Fruit fly (Drosophila melanogaster) whole organism, embryonic: ENCODE data around the gene CG2772.

ENCODE experiments used
- Awh ChIP-seq: fragments of 200-800 bp; sonication (Bioruptor generic); IDR thresholded peaks from 2 replicates; pipeline ENCODE4, ENCODE4 v1.3.6; 2022; ENCODE audit warnings: missing biosample characterization, missing genetic modification characterization
- Bgb ChIP-seq: fragments of 200-800 bp; sonication (Bioruptor generic); IDR thresholded peaks from 2 replicates; pipeline ENCODE4 v1.3.6; 2022; ENCODE audit warnings: missing biosample characterization, missing genetic modification characterization; ENCODE audit not compliant: partially characterized antibody
- BtbVII ChIP-seq: fragments of 200-800 bp; sonication (Bioruptor generic); optimal IDR thresholded peaks from 3 replicates; lab custom pipeline; 2017; ENCODE audit warnings: missing biosample characterization, mild to moderate bottlenecking, missing genetic modification characterization
- CG10209 ChIP-seq: fragments of 200-800 bp; sonication (Bioruptor generic); optimal IDR thresholded peaks from 3 replicates; lab custom pipeline; 2017; ENCODE audit warnings: missing biosample characterization, mild to moderate bottlenecking, missing genetic modification characterization, missing genetic modification reagents
- CG10979 ChIP-seq: fragments of 200-800 bp; sonication (Bioruptor generic); optimal IDR thresholded peaks from 2 replicates; lab custom pipeline; 2018; ENCODE audit warnings: missing biosample characterization, mild to moderate bottlenecking, missing genetic modification characterization, moderate library complexity
- CG11504 ChIP-seq: fragments of 200-800 bp; sonication (Bioruptor generic); optimal IDR thresholded peaks from 3 replicates; lab custom pipeline; 2019; ENCODE audit warnings: missing biosample characterization, mild to moderate bottlenecking, missing genetic modification characterization, moderate library complexity
- CG17612 ChIP-seq: fragments of 200-800 bp; sonication (Bioruptor generic); IDR thresholded peaks from 2 replicates; pipeline ENCODE4 v1.3.6; 2022; ENCODE audit warnings: missing biosample characterization, missing genetic modification characterization
- CG17829 ChIP-seq: fragments of 200-800 bp; optimal IDR thresholded peaks from 2 replicates; lab custom pipeline; 2019; ENCODE audit warnings: missing biosample characterization, mild to moderate bottlenecking, missing genetic modification characterization, moderate library complexity
- CG2116 ChIP-seq: fragments of 200-800 bp; sonication (Bioruptor generic); optimal IDR thresholded peaks from 3 replicates; lab custom pipeline; 2018; ENCODE audit warnings: missing biosample characterization, mild to moderate bottlenecking, missing genetic modification characterization
- CG2120 ChIP-seq: fragments of 200-800 bp; sonication (Bioruptor generic); optimal IDR thresholded peaks from 3 replicates; lab custom pipeline; 2016; ENCODE audit warnings: missing biosample characterization, missing genetic modification characterization
- CG2875 ChIP-seq: fragments of 200-800 bp; sonication (Bioruptor generic); optimal IDR thresholded peaks from 2 replicates; lab custom pipeline; 2017; ENCODE audit warnings: missing biosample characterization, mild to moderate bottlenecking, missing genetic modification characterization, missing genetic modification reagents
- CG31388 ChIP-seq: fragments of 200-800 bp; sonication (Bioruptor generic); optimal IDR thresholded peaks from 2 replicates; lab custom pipeline; 2016; ENCODE audit warnings: missing biosample characterization, missing genetic modification characterization
- CG3163 ChIP-seq: fragments of 200-800 bp; sonication (Bioruptor generic); optimal IDR thresholded peaks from 3 replicates; lab custom pipeline; 2016; ENCODE audit warnings: missing biosample characterization, missing genetic modification characterization
- CG3726 ChIP-seq: fragments of 200-800 bp; sonication (Bioruptor generic); IDR thresholded peaks from 3 replicates; pipeline ENCODE4, ENCODE4 v1.3.6; 2022; ENCODE audit warnings: missing biosample characterization, missing genetic modification characterization
- CG7271 ChIP-seq: fragments of 200-800 bp; sonication (Bioruptor generic); optimal IDR thresholded peaks from 2 replicates; lab custom pipeline; 2018; ENCODE audit warnings: missing biosample characterization, mild to moderate bottlenecking, missing genetic modification characterization, moderate library complexity
- CG8089 ChIP-seq: fragments of 200-800 bp; sonication (Bioruptor generic); optimal IDR thresholded peaks from 3 replicates; lab custom pipeline; 2016; ENCODE audit warnings: missing biosample characterization, missing genetic modification characterization
- CG8924 ChIP-seq: fragments of 200-800 bp; optimal IDR thresholded peaks from 3 replicates; lab custom pipeline; 2019; ENCODE audit warnings: missing biosample characterization, mild to moderate bottlenecking, missing genetic modification characterization, moderate library complexity
- CG9932 ChIP-seq: fragments of 200-800 bp; sonication (Bioruptor generic); IDR thresholded peaks from 2 replicates; pipeline ENCODE4 v1.3.6; 2022; ENCODE audit warnings: missing biosample characterization, missing genetic modification characterization
- CTCF ChIP-seq: fragments of 200-800 bp; sonication (Bioruptor generic); optimal IDR thresholded peaks from 2 replicates; lab custom pipeline; 2017; ENCODE audit warnings: missing biosample characterization, mild to moderate bottlenecking, missing genetic modification characterization, moderate library complexity
- Dek ChIP-seq: fragments of 200-800 bp; sonication (Bioruptor generic); optimal IDR thresholded peaks from 3 replicates; lab custom pipeline; 2019; ENCODE audit warnings: missing biosample characterization, mild to moderate bottlenecking, missing genetic modification characterization, moderate library complexity
- Dll ChIP-seq: fragments of 200-800 bp; sonication (Bioruptor generic); IDR thresholded peaks from 4 replicates; pipeline ENCODE4 v1.3.6; 2022; ENCODE audit warnings: missing biosample characterization, missing genetic modification characterization; ENCODE audit not compliant: partially characterized antibody
- Doc2 ChIP-seq: fragments of 200-800 bp; sonication (Bioruptor generic); IDR thresholded peaks from 2 replicates; pipeline ENCODE4 v1.3.6; 2022; ENCODE audit warnings: missing biosample characterization, missing genetic modification characterization
- Dp ChIP-seq: fragments of 200-800 bp; sonication (Bioruptor generic); optimal IDR thresholded peaks from 2 replicates; lab custom pipeline; 2018; ENCODE audit warnings: missing biosample characterization, mild to moderate bottlenecking, missing genetic modification characterization, moderate library complexity
- Drgx ChIP-seq: fragments of 200-800 bp; sonication (Bioruptor generic); IDR thresholded peaks from 2 replicates; pipeline ENCODE4 v1.3.6; 2022; ENCODE audit warnings: missing biosample characterization, missing genetic modification characterization
- E2f1 ChIP-seq: fragments of 200-800 bp; sonication (Bioruptor generic); IDR thresholded peaks from 2 replicates; pipeline ENCODE4 v1.3.6; 2022; ENCODE audit warnings: missing biosample characterization, missing genetic modification characterization
- HHEX ChIP-seq: fragments of 200-800 bp; sonication (Bioruptor generic); optimal IDR thresholded peaks from 3 replicates; lab custom pipeline; 2017; ENCODE audit warnings: missing biosample characterization, mild to moderate bottlenecking, missing genetic modification characterization, missing genetic modification reagents
- HLH3B ChIP-seq: fragments of 200-800 bp; sonication (Bioruptor generic); IDR thresholded peaks from 2 replicates; pipeline ENCODE4 v1.3.6; 2022; ENCODE audit warnings: missing biosample characterization, missing genetic modification characterization
- HmgZ ChIP-seq: fragments of 200-800 bp; sonication (Bioruptor generic); optimal IDR thresholded peaks from 2 replicates; lab custom pipeline; 2018; ENCODE audit warnings: missing biosample characterization, mild to moderate bottlenecking, missing genetic modification characterization
- Hmr ChIP-seq: fragments of 200-800 bp; sonication (Bioruptor generic); optimal IDR thresholded peaks from 3 replicates; lab custom pipeline; 2017; ENCODE audit warnings: mild to moderate bottlenecking, missing biosample characterization, missing genetic modification reagents, missing genetic modification characterization
- Hmx ChIP-seq: fragments of 200-800 bp; sonication (Bioruptor generic); optimal IDR thresholded peaks from 2 replicates; lab custom pipeline; 2016; ENCODE audit warnings: missing biosample characterization, missing genetic modification characterization
- Hr78 ChIP-seq, 2 experiments: fragments of 200-800 bp in 1 of 2; fragments of >200 bp in 1 of 2; sonication (Bioruptor generic) in 1 of 2; optimal IDR thresholded peaks; 2 replicates each; lab custom pipeline; 2017 to 2019; ENCODE audit warnings: missing biosample characterization in 2 of 2, missing genetic modification characterization in 2 of 2, mild to moderate bottlenecking in 1 of 2, moderate library complexity in 1 of 2
- Jarid2 ChIP-seq: fragments of 200-800 bp; sonication (Bioruptor generic); optimal IDR thresholded peaks from 3 replicates; lab custom pipeline; 2017; ENCODE audit warnings: mild to moderate bottlenecking, missing biosample characterization, missing genetic modification reagents, missing genetic modification characterization
- NC2α ChIP-seq: fragments of 200-800 bp; sonication (Bioruptor generic); optimal IDR thresholded peaks from 2 replicates; lab custom pipeline; 2016; ENCODE audit warnings: missing biosample characterization, missing genetic modification characterization
- Nf-YA ChIP-seq: fragments of 200-800 bp; sonication (Bioruptor generic); IDR thresholded peaks from 2 replicates; pipeline ENCODE4 v1.3.6; 2022; ENCODE audit warnings: missing biosample characterization, missing genetic modification characterization
- Oli ChIP-seq: fragments of 200-800 bp; sonication (Bioruptor generic); optimal IDR thresholded peaks from 2 replicates; lab custom pipeline; 2018; ENCODE audit warnings: missing biosample characterization, mild to moderate bottlenecking, missing genetic modification characterization, moderate library complexity
- Pdp1 ChIP-seq, 2 experiments: fragments of 200-800 bp; sonication (Bioruptor generic); optimal IDR thresholded peaks; 3 replicates each; lab custom pipeline; 2016; ENCODE audit warnings: missing biosample characterization in 2 of 2, missing genetic modification characterization in 2 of 2, mild to moderate bottlenecking in 1 of 2, moderate library complexity in 1 of 2
- Sin3A ChIP-seq: fragments of >200 bp; optimal IDR thresholded peaks from 2 replicates; lab custom pipeline; 2018
- Taf1 ChIP-seq: fragments of 200-800 bp; sonication (Bioruptor generic); IDR thresholded peaks from 2 replicates; pipeline ENCODE4 v1.3.6; 2022; ENCODE audit warnings: missing biosample characterization, missing genetic modification characterization
- Trl ChIP-seq, 3 experiments: fragments of >200 bp in 2 of 3; fragments of 200-800 bp in 1 of 3; sonication (Bioruptor generic) in 1 of 3; optimal IDR thresholded peaks; 2 replicates in 1 of 3; 3 replicates in 2 of 3; lab custom pipeline; 2016 to 2017; ENCODE audit warnings: missing biosample characterization in 1 of 3, missing genetic modification characterization in 1 of 3
- ase ChIP-seq: fragments of 200-800 bp; sonication (Bioruptor generic); IDR thresholded peaks from 3 replicates; pipeline ENCODE4 v1.3.6; 2022; ENCODE audit warnings: missing biosample characterization, missing genetic modification characterization
- bcd ChIP-seq: fragments of 200-800 bp; sonication (Bioruptor generic); optimal IDR thresholded peaks from 2 replicates; lab custom pipeline; 2017; ENCODE audit warnings: missing biosample characterization, mild to moderate bottlenecking, missing genetic modification characterization
- cg ChIP-seq: fragments of 200-800 bp; sonication (Bioruptor generic); optimal IDR thresholded peaks from 3 replicates; lab custom pipeline; 2019; ENCODE audit warnings: missing biosample characterization, mild to moderate bottlenecking, missing genetic modification characterization, moderate library complexity
- chm ChIP-seq: fragments of 200-800 bp; sonication (Bioruptor generic); IDR thresholded peaks from 2 replicates; pipeline ENCODE4 v1.3.6; 2022; ENCODE audit warnings: missing biosample characterization, missing genetic modification characterization
- dimm ChIP-seq: fragments of 200-800 bp; sonication (Bioruptor generic); IDR thresholded peaks from 2 replicates; pipeline ENCODE4 v1.3.6; 2022; ENCODE audit warnings: missing biosample characterization, missing genetic modification characterization
- h ChIP-seq: fragments of >200 bp; optimal IDR thresholded peaks from 2 replicates; lab custom pipeline; 2017
- insv ChIP-seq, 2 experiments: fragments of 200-800 bp; sonication (Bioruptor generic); optimal IDR thresholded peaks; 3 replicates each; lab custom pipeline; 2016 to 2018; ENCODE audit warnings: missing biosample characterization in 2 of 2, missing genetic modification characterization in 2 of 2
- mam ChIP-seq: fragments of 200-800 bp; sonication (Bioruptor generic); optimal IDR thresholded peaks from 3 replicates; lab custom pipeline; 2016; ENCODE audit warnings: missing biosample characterization, missing genetic modification characterization
- onecut ChIP-seq: fragments of 200-800 bp; sonication (Bioruptor generic); IDR thresholded peaks from 2 replicates; pipeline ENCODE4 v1.3.6; 2022; ENCODE audit warnings: missing biosample characterization, missing genetic modification characterization
- sima ChIP-seq: fragments of 200-800 bp; sonication (Bioruptor generic); optimal IDR thresholded peaks from 2 replicates; lab custom pipeline; 2016; ENCODE audit warnings: missing biosample characterization, missing genetic modification characterization
- ssp ChIP-seq: fragments of 200-800 bp; sonication (Bioruptor generic); IDR thresholded peaks from 2 replicates; pipeline ENCODE4 v1.3.6; 2022; ENCODE audit warnings: missing biosample characterization, missing genetic modification characterization
- stwl ChIP-seq: fragments of 200-800 bp; sonication (Bioruptor generic); optimal IDR thresholded peaks from 3 replicates; lab custom pipeline; 2018; ENCODE audit warnings: missing biosample characterization, mild to moderate bottlenecking, missing genetic modification characterization, moderate library complexity
- unpg ChIP-seq: fragments of 200-800 bp; sonication (Bioruptor generic); optimal IDR thresholded peaks from 3 replicates; lab custom pipeline; 2018; ENCODE audit warnings: missing biosample characterization, mild to moderate bottlenecking, missing genetic modification characterization, moderate library complexity
- z ChIP-seq: fragments of 200-800 bp; sonication (Bioruptor generic); IDR thresholded peaks from 3 replicates; pipeline ENCODE4 v1.3.6; 2022; ENCODE audit warnings: missing biosample characterization, missing genetic modification characterization

The CG2772 gene

dm6 chr2L:3469869-3470268 is 24.1 kb downstream of the CG2772 start, which contains the start of the genes Pif1 and CG31776 (continued):
- TF ChIP-seq Oli (tag; lab: Kevin White, UChicago) (no peak), z (GFP tag; lab: Robert Waterston, UW) (no peak), Hmr (GFP tag; lab: Kevin White, UChicago) (no peak), NC2α (GFP tag; lab: Kevin White, UChicago) (no peak), Jarid2 (GFP tag; lab: Kevin White, UChicago) (no peak), stwl (tag; lab: Kevin White, UChicago) (peak; percentile 76), Nf-YA (GFP tag; lab: Robert Waterston, UW) (no peak), bcd (GFP tag; lab: Kevin White, UChicago) (peak; percentile 1), CG2120 (no peak), CG3726 (GFP tag; lab: Robert Waterston, UW) (no peak), Hr78 (GFP tag; optimal IDR thresholded peaks at IDR 0.05; lab: Kevin White, UChicago) (no peak), E2f1 (no peak), Trl (optimal IDR thresholded peaks at IDR 0.05; lab: Kevin White, UChicago) (no peak), Trl (GFP tag; optimal IDR thresholded peaks at IDR 0.05; lab: Kevin White, UChicago) (no peak), Doc2 (GFP tag; lab: Robert Waterston, UW) (no peak), CTCF (GFP tag; lab: Kevin White, UChicago) (peak; percentile 69), h (lab: Kevin White, UChicago) (no peak), CG31388 (no peak), HHEX (GFP tag; lab: Kevin White, UChicago) (no peak), BtbVII (no peak), unpg (GFP tag; lab: Kevin White, UChicago) (no peak), ssp (GFP tag; lab: Robert Waterston, UW) (peak; percentile 69), CG17829 (tag; lab: Kevin White, UChicago) (peak; percentile 42), onecut (GFP tag; lab: Robert Waterston, UW) (no peak), CG17612 (no peak), Dp (GFP tag; lab: Kevin White, UChicago) (peak; percentile 47), CG10209 (GFP tag; lab: Kevin White, UChicago) (no peak), Taf1 (GFP tag; lab: Robert Waterston, UW) (no peak), CG10979 (tag; lab: Kevin White, UChicago) (no peak), Pdp1 (GFP tag; optimal IDR thresholded peaks at IDR 0.05; lab: Kevin White, UChicago) (peak in 1 of 2 experiments; percentile 27), CG8089 (GFP tag; lab: Kevin White, UChicago) (no peak), Awh (GFP tag; lab: Robert Waterston, UW) (no peak), ase (GFP tag; lab: Robert Waterston, UW) (no peak), Dll (GFP tag; lab: Robert Waterston, UW) (peak; percentile 90), CG11504 (tag; lab: Kevin White, UChicago) (no peak), mam (GFP tag; lab: Kevin White, UChicago) (no peak), CG8924 (no peak), Bgb (GFP tag; lab: Robert Waterston, UW) (peak; percentile 92), CG9932 (GFP tag; lab: Robert Waterston, UW) (no peak), CG3163 (GFP tag; lab: Kevin White, UChicago) (no peak), Hmx (GFP tag; lab: Kevin White, UChicago) (no peak), Drgx (no peak), HmgZ (tag; lab: Kevin White, UChicago) (peak; percentile 60), HLH3B (GFP tag; lab: Robert Waterston, UW) (no peak), Dek (no peak), CG2116 (GFP tag; lab: Kevin White, UChicago) (peak; percentile 93), CG2875 (GFP tag; lab: Kevin White, UChicago) (no peak), dimm (GFP tag; lab: Robert Waterston, UW) (no peak), CG7271 (tag; lab: Kevin White, UChicago) (no peak), insv (GFP tag; optimal IDR thresholded peaks at IDR 0.05; lab: Kevin White, UChicago) (no peak), chm (GFP tag; lab: Robert Waterston, UW) (no peak), Sin3A (peak; percentile 49), cg (no peak), sima (GFP tag; lab: Kevin White, UChicago) (no peak)
